Worm (Caenorhabditis elegans) whole organism, L1 larva: Measurements from ENCODE around the gene flp-28.

Experiments
- ces-1 ChIP-seq: fragments of 150-350 bp; optimal IDR thresholded peaks from 2 replicates; lab custom pipeline; 2014; ENCODE audit warnings: missing biosample characterization, missing genetic modification reagents, missing genetic modification characterization
- elt-3 ChIP-seq, 6 experiments: fragments of 150-350 bp in 1 of 6; sonication (generic microtip); optimal IDR thresholded peaks; 2 replicates each; lab custom pipeline; 2017 to 2018; ENCODE audit warnings: missing biosample characterization in 6 of 6, missing genetic modification characterization in 6 of 6, inconsistent platforms in 1 of 6
- lin-15B ChIP-seq: fragments of 150-350 bp; sonication (generic microtip); optimal IDR thresholded peaks from 3 replicates; lab custom pipeline; 2014; ENCODE audit warnings: missing biosample characterization, missing genetic modification characterization
- nhr-11 ChIP-seq: fragments of 150-350 bp; optimal IDR thresholded peaks from 2 replicates; lab custom pipeline; 2014; ENCODE audit warnings: missing biosample characterization, missing genetic modification characterization
- nhr-237 ChIP-seq: fragments of 150-350 bp; optimal IDR thresholded peaks from 2 replicates; lab custom pipeline; 2014; ENCODE audit warnings: missing biosample characterization, missing genetic modification characterization
- nhr-28 ChIP-seq: fragments of 150-350 bp; optimal IDR thresholded peaks from 2 replicates; lab custom pipeline; 2014; ENCODE audit warnings: missing biosample characterization, missing genetic modification characterization
- rnt-1 ChIP-seq: sonication (generic microtip); optimal IDR thresholded peaks from 2 replicates; lab custom pipeline; 2016; ENCODE audit warnings: mild to moderate bottlenecking, missing genetic modification characterization, moderate library complexity, missing compliant biosample characterization

DNA sequence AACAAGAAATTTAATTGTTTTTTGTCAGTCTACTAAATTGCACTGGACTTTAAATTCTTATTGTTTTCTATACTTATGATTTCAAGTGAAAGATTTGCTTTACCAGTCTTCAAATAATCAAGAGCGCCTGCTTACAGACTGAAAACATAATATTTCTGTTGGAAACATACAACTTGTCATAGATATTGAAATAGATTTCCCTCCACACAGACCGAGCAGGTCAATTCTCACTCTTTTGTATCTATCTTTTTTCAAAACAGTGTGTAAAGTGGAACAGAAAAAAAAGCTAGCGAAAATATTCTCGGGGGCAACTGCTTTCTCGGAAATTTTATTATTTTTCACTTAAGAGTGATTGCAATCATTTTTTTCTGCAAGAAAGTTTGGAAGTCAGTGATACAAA is 9.1 kb downstream of the flp-28 start:
- TF ChIP-seq nhr-237 (tag; lab: Kevin White, UChicago) (no peak), nhr-11 (no peak), ces-1 (GFP tag; lab: Kevin White, UChicago) (no peak), lin-15B (tag; lab: Kevin White, UChicago) (no peak), rnt-1 (tag; lab: Kevin White, UChicago) (no peak), nhr-28 (tag; lab: Kevin White, UChicago) (no peak), elt-3 (tag; optimal IDR thresholded peaks at IDR 0.05; lab: Kevin White, UChicago) (no peak)
